Worm (Caenorhabditis elegans) whole organism, mixed stage, embryonic: ENCODE data around the gene sas-1.

Experiments used
- elt-1 ChIP-seq: sonication (generic microtip); optimal IDR thresholded peaks from 2 replicates; lab custom pipeline; 2017; ENCODE audit warnings: missing genetic modification characterization, mild to moderate bottlenecking, missing compliant biosample characterization, antibody characterized with exemption, moderate library complexity, borderline replicate concordance; ENCODE audit not compliant: insufficient read depth
- nhr-12 ChIP-seq: fragments of 150-350 bp; optimal IDR thresholded peaks from 2 replicates; lab custom pipeline; 2014; ENCODE audit warnings: missing biosample characterization, missing genetic modification characterization
- nhr-237 ChIP-seq: fragments of 150-350 bp; optimal IDR thresholded peaks from 2 replicates; lab custom pipeline; 2014; ENCODE audit warnings: missing biosample characterization, missing genetic modification characterization
- nhr-76 ChIP-seq: sonication (generic microtip); optimal IDR thresholded peaks from 2 replicates; lab custom pipeline; 2017; ENCODE audit warnings: missing biosample characterization, missing genetic modification characterization
- sem-2 ChIP-seq: fragments of 200-800 bp; sonication (Bioruptor generic); optimal IDR thresholded peaks from 2 replicates; lab custom pipeline; 2018; ENCODE audit warnings: mild to moderate bottlenecking, missing genetic modification characterization, missing compliant biosample characterization
- snpc-4 ChIP-seq: fragments of 150-350 bp; optimal IDR thresholded peaks from 2 replicates; lab custom pipeline; 2014; ENCODE audit warnings: missing biosample characterization, missing genetic modification characterization
- unc-39 ChIP-seq: fragments of 150-350 bp; optimal IDR thresholded peaks from 2 replicates; lab custom pipeline; 2014; ENCODE audit warnings: missing biosample characterization, missing genetic modification characterization

DNA sequence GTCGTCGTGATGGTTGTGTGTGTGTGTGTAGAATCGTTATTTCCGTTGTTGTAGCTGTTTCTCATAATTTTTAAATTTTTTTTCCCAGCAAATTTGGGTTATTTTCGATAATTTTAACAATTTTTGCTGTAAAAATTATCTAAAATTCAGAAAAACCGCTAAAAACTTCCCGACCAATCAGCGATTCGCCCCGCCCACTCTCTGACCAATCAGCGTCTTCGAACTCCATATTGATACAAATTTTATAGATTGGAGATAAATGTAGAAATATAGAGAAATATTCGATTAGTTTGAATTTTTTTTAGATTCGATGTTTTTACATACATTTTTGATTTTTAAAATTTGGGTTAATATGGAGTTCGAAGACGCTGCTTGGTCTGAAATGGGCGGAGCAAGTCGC is 1.7 kb upstream of the sas-1 start:
- TF ChIP-seq unc-39 (tag; lab: Kevin White, UChicago), result no peak
- TF ChIP-seq snpc-4 (tag; lab: Kevin White, UChicago), result no peak
- no peak for TF ChIP-seq nhr-237 (tag; lab: Kevin White, UChicago)
- no peak for TF ChIP-seq elt-1
- no peak for TF ChIP-seq sem-2 (GFP tag; lab: Kevin White, UChicago)
- no peak for TF ChIP-seq nhr-76 (tag; lab: Kevin White, UChicago)
- TF ChIP-seq nhr-12, result no peak
